Worm (Caenorhabditis elegans): Measurements from ENCODE around the gene ceh-63.

ce11 chrX:3673584-3674108, at the start of gene ceh-63:
- TF ChIP-seq fkh-10 (GFP tag; optimal IDR thresholded peaks at IDR 0.05) (no peak), ceh-82 (tag; optimal IDR thresholded peaks at IDR 0.05) (no peak), ceh-32 (tag; optimal IDR thresholded peaks at IDR 0.05; ENCODE audit: poor library complexity) (no peak), nhr-6 (tag; optimal IDR thresholded peaks at IDR 0.05) (no peak), mes-2 (tag; optimal IDR thresholded peaks at IDR 0.05; ENCODE audit: poor library complexity, severe bottlenecking) (no peak), ztf-11 (tag; optimal IDR thresholded peaks at IDR 0.05) (no peak), rbr-2 (tag; optimal IDR thresholded peaks at IDR 0.05) (no peak)
